Fruit fly (Drosophila melanogaster): ENCODE measurements around the gene bocks.

The bocks gene

dm6 chr3R:9563240-9563992, 27.4 kb downstream of the bocks start, which contains the start of the genes CG9393 and Vps45 (continued):
- peak; percentile 67 for TF ChIP-seq twi (tag; optimal IDR thresholded peaks at IDR 0.05)
- peak; percentile 48 for TF ChIP-seq Bdp1 (GFP tag; optimal IDR thresholded peaks at IDR 0.05)
- peak; percentile 20 for TF ChIP-seq kay (GFP tag; optimal IDR thresholded peaks at IDR 0.05)
- no peak for TF ChIP-seq sd (tag; optimal IDR thresholded peaks at IDR 0.05)
- TF ChIP-seq CG11247 (GFP tag; IDR thresholded peaks at IDR 0.05), result no peak
- no peak for TF ChIP-seq CG14965 (GFP tag; optimal IDR thresholded peaks at IDR 0.05; ENCODE audit: borderline replicate concordance)
- peak; percentile 57 for TF ChIP-seq CG7786 (GFP tag; optimal IDR thresholded peaks at IDR 0.05)
- peak; percentile 27; the same call in 1 of the 3 replicates for TF ChIP-seq Aef1 (GFP tag; IDR thresholded peaks at IDR 0.05)
- peak; percentile 62 for TF ChIP-seq CG13624 (GFP tag; optimal IDR thresholded peaks at IDR 0.05)
- no peak for TF ChIP-seq lov (optimal IDR thresholded peaks at IDR 0.05)
- no peak for TF ChIP-seq lov (GFP tag; IDR thresholded peaks at IDR 0.05)
- TF ChIP-seq CG18764 (GFP tag; optimal IDR thresholded peaks at IDR 0.05), result peak; percentile 33
- TF ChIP-seq Awh (GFP tag; IDR thresholded peaks at IDR 0.05), result peak; percentile 6; the same call in 1 of the 2 replicates
- peak; percentile 58 for TF ChIP-seq Dek (tag; optimal IDR thresholded peaks at IDR 0.05)
- peak; percentile 97 for TF ChIP-seq CG13287 (GFP tag; IDR thresholded peaks at IDR 0.05; ENCODE audit: partially characterized antibody)
- peak; percentile 75 for TF ChIP-seq CG2129 (GFP tag; IDR thresholded peaks at IDR 0.05; ENCODE audit: partially characterized antibody)
- peak; percentile 65 for TF ChIP-seq CG32772 (GFP tag; IDR thresholded peaks at IDR 0.05)
- TF ChIP-seq slbo (GFP tag; IDR thresholded peaks at IDR 0.05), result peak; percentile 76
- no peak for TF ChIP-seq HLHmδ (GFP tag; optimal IDR thresholded peaks at IDR 0.05)
- TF ChIP-seq Dad (GFP tag; optimal IDR thresholded peaks at IDR 0.05), result peak; percentile 64
- no peak for TF ChIP-seq fru (optimal IDR thresholded peaks at IDR 0.05)
- no peak for TF ChIP-seq CG2202 (tag; optimal IDR thresholded peaks at IDR 0.05)
- TF ChIP-seq Nf-YB (GFP tag; optimal IDR thresholded peaks at IDR 0.05), result peak; percentile 17
- TF ChIP-seq shn (GFP tag; optimal IDR thresholded peaks at IDR 0.05), result peak; percentile 52
- no peak for TF ChIP-seq pan (optimal IDR thresholded peaks at IDR 0.05)
- peak in 1 of 2 experiments; percentile 32 for TF ChIP-seq pan (GFP tag; optimal IDR thresholded peaks at IDR 0.05 in 1 of 2, IDR thresholded peaks at IDR 0.05 in 1 of 2)
- TF ChIP-seq Tbp (GFP tag; optimal IDR thresholded peaks at IDR 0.05), result peak; percentile 18
- TF ChIP-seq dmrt11E (tag; optimal IDR thresholded peaks at IDR 0.05), result peak; percentile 59
- TF ChIP-seq Hsf (GFP tag; optimal IDR thresholded peaks at IDR 0.05), result peak; percentile 79
- TF ChIP-seq dan (GFP tag; IDR thresholded peaks at IDR 0.05), result no peak
- no peak; the same call in 1 of the 2 replicates for TF ChIP-seq Atf6 (GFP tag; IDR thresholded peaks at IDR 0.05)
- peak; percentile 12 for TF ChIP-seq CG33213 (GFP tag; optimal IDR thresholded peaks at IDR 0.05)
- TF ChIP-seq CG8281 (tag; optimal IDR thresholded peaks at IDR 0.05), result no peak
- TF ChIP-seq CG17361 (GFP tag; IDR thresholded peaks at IDR 0.05), result peak; percentile 79
- no peak for TF ChIP-seq CG6654 (GFP tag; optimal IDR thresholded peaks at IDR 0.05)
- TF ChIP-seq Deaf1 (tag; optimal IDR thresholded peaks at IDR 0.05), result no peak
- TF ChIP-seq CG10267 (tag; optimal IDR thresholded peaks at IDR 0.05), result peak; percentile 65
- no peak for TF ChIP-seq H2.0 (GFP tag; IDR thresholded peaks at IDR 0.05)
- TF ChIP-seq CG10366 (GFP tag; IDR thresholded peaks at IDR 0.05), result peak; percentile 52; the same call in 1 of the 2 replicates
- TF ChIP-seq gcm2 (GFP tag; optimal IDR thresholded peaks at IDR 0.05), result no peak
- no peak for TF ChIP-seq Dip2 (GFP tag; IDR thresholded peaks at IDR 0.05)
- peak; percentile 0 for TF ChIP-seq CG17912 (GFP tag; optimal IDR thresholded peaks at IDR 0.05)
- no peak for TF ChIP-seq nau (GFP tag; optimal IDR thresholded peaks at IDR 0.05)
- no peak for TF ChIP-seq CG12071 (GFP tag; optimal IDR thresholded peaks at IDR 0.05)
- TF ChIP-seq CG14050 (GFP tag; IDR thresholded peaks at IDR 0.05), result no peak
- TF ChIP-seq CG11560 (tag; IDR thresholded peaks at IDR 0.05), result peak; percentile 92
- TF ChIP-seq CG2889 (GFP tag; IDR thresholded peaks at IDR 0.05), result 0 out of 3 replicates have a peak, but pooled peaks have one; percentile 4
- no peak for TF ChIP-seq Gsc (GFP tag; IDR thresholded peaks at IDR 0.05)
- TF ChIP-seq CG18011 (GFP tag; optimal IDR thresholded peaks at IDR 0.05), result peak; percentile 25
- TF ChIP-seq Antp (GFP tag; optimal IDR thresholded peaks at IDR 0.05), result peak; percentile 48
- TF ChIP-seq CG9609 (GFP tag; optimal IDR thresholded peaks at IDR 0.05), result peak; percentile 32

Measured in whole organism, embryonic.